Worm (Caenorhabditis elegans): ENCODE measurements around the gene T19C3.7.

Gene T19C3.7

ce11 chrIII:640198-640803 lies 4.3 kb upstream of the T19C3.7 start, which contains the start of the genes tag-266 and tag-267 (continued):
- TF ChIP-seq snpc-4 (GFP tag; optimal IDR thresholded peaks at IDR 0.05) (no peak), snpc-4 (tag; optimal IDR thresholded peaks at IDR 0.05) (peak in 2 of 4 experiments; percentile 2 to 40), unc-62 (GFP tag; optimal IDR thresholded peaks at IDR 0.05) (no peak), lsy-27 (tag; optimal IDR thresholded peaks at IDR 0.05; ENCODE audit: borderline replicate concordance, insufficient read depth) (no peak), attf-5 (GFP tag; optimal IDR thresholded peaks at IDR 0.05) (peak; percentile 84), lsl-1 (GFP tag; optimal IDR thresholded peaks at IDR 0.05) (peak; percentile 47), sea-2 (GFP tag; IDR thresholded peaks at IDR 0.05) (no peak), unc-130 (GFP tag; optimal IDR thresholded peaks at IDR 0.05) (peak; percentile 59), madf-6 (GFP tag; IDR thresholded peaks at IDR 0.05) (no peak), ccch-3 (GFP tag; optimal IDR thresholded peaks at IDR 0.05) (peak; percentile 51), B0035.1 (tag; optimal IDR thresholded peaks at IDR 0.05) (no peak), B0261.1 (tag; optimal IDR thresholded peaks at IDR 0.05) (peak; percentile 6), cebp-1 (GFP tag; IDR thresholded peaks at IDR 0.05) (peak; percentile 41; the same call in 1 of the 2 replicates), cebp-1 (tag; optimal IDR thresholded peaks at IDR 0.05) (peak; percentile 62), snpc-1.3 (tag; optimal IDR thresholded peaks at IDR 0.05; ENCODE audit: insufficient read depth) (peak; percentile 48), ceh-40 (GFP tag; IDR thresholded peaks at IDR 0.05) (no peak)

ce11 chrIII:638319-638718 lies 2.4 kb upstream of the T19C3.7 start, which contains the start of gene sbds-1:
Gene sbds-1, minus strand, starts transcription at chrIII:638419.
- no peak for TF ChIP-seq mcd-1 (GFP tag; IDR thresholded peaks at IDR 0.05)
- TF ChIP-seq ceh-58 (GFP tag; IDR thresholded peaks at IDR 0.05), result no peak
- TF ChIP-seq tbp1 (GFP tag; optimal IDR thresholded peaks at IDR 0.05), result no peak
- no peak for TF ChIP-seq F55B11.4 (tag; optimal IDR thresholded peaks at IDR 0.05; ENCODE audit: borderline replicate concordance, insufficient read depth)

- no peak for TF ChIP-seq mxl-1 (tag; optimal IDR thresholded peaks at IDR 0.05)
- no peak for TF ChIP-seq F33H1.4 (GFP tag; IDR thresholded peaks at IDR 0.05)
- TF ChIP-seq ccch-3 (GFP tag; optimal IDR thresholded peaks at IDR 0.05), result no peak
- no peak for TF ChIP-seq mel-28 (tag; optimal IDR thresholded peaks at IDR 0.05; ENCODE audit: borderline replicate concordance)
- peak; percentile 28; the same call in 1 of the 2 replicates for TF ChIP-seq D2030.7 (GFP tag; IDR thresholded peaks at IDR 0.05)
- peak; percentile 2 for TF ChIP-seq attf-5 (GFP tag; optimal IDR thresholded peaks at IDR 0.05)
- no peak for TF ChIP-seq snpc-1.1 (tag; optimal IDR thresholded peaks at IDR 0.05; ENCODE audit: insufficient read depth)
- peak; percentile 35 for TF ChIP-seq lsl-1 (GFP tag; optimal IDR thresholded peaks at IDR 0.05)
- TF ChIP-seq him-1 (tag; optimal IDR thresholded peaks at IDR 0.05), result no peak
- no peak for TF ChIP-seq ceh-58 (GFP tag; IDR thresholded peaks at IDR 0.05)
- TF ChIP-seq aptf-3 (GFP tag; IDR thresholded peaks at IDR 0.05), result no peak
- TF ChIP-seq mcd-1 (GFP tag; IDR thresholded peaks at IDR 0.05), result peak; percentile 66
- no peak for TF ChIP-seq nfya-1 (tag; optimal IDR thresholded peaks at IDR 0.05; ENCODE audit: borderline replicate concordance, insufficient read depth)
- TF ChIP-seq ztf-18 (tag; optimal IDR thresholded peaks at IDR 0.05), result peak; percentile 91
- no peak for TF ChIP-seq ztf-6 (GFP tag; IDR thresholded peaks at IDR 0.05)
- TF ChIP-seq madf-10 (tag; optimal IDR thresholded peaks at IDR 0.05), result no peak
- TF ChIP-seq dpl-1 (GFP tag; optimal IDR thresholded peaks at IDR 0.05), result no peak
- TF ChIP-seq nhr-120 (GFP tag; IDR thresholded peaks at IDR 0.05), result no peak
- TF ChIP-seq ama-1 (optimal IDR thresholded peaks at IDR 0.05), result no peak
- no peak for TF ChIP-seq ama-1 (GFP tag; optimal IDR thresholded peaks at IDR 0.05)
- no peak for TF ChIP-seq nhr-27 (tag; optimal IDR thresholded peaks at IDR 0.05)
- no peak for TF ChIP-seq nfya-2 (GFP tag; IDR thresholded peaks at IDR 0.05)
- TF ChIP-seq cebp-2 (GFP tag; IDR thresholded peaks at IDR 0.05), result no peak
- TF ChIP-seq cebp-1 (GFP tag; IDR thresholded peaks at IDR 0.05), result no peak
- TF ChIP-seq cebp-1 (tag; optimal IDR thresholded peaks at IDR 0.05), result peak; percentile 26
- no peak for TF ChIP-seq bed-2 (GFP tag; IDR thresholded peaks at IDR 0.05)
- no peak for TF ChIP-seq die-1 (tag; optimal IDR thresholded peaks at IDR 0.05)
- TF ChIP-seq Y67H2A.10 (GFP tag; conservative IDR thresholded peaks at IDR 0.05), result no peak
- TF ChIP-seq madf-6 (GFP tag; IDR thresholded peaks at IDR 0.05), result no peak
- TF ChIP-seq efl-1 (GFP tag; optimal IDR thresholded peaks at IDR 0.05), result peak; percentile 36
- no peak for TF ChIP-seq hlh-12 (tag; optimal IDR thresholded peaks at IDR 0.05)
- no peak for TF ChIP-seq lin-26 (GFP tag; IDR thresholded peaks at IDR 0.05)
Measured at ce11 chrIII:634618-635017, 1.3 kb downstream of the T19C3.7 start, which contains the start of gene fem-2. Gene fem-2, minus strand, starts transcription at chrIII:634626.
